Worm (Caenorhabditis elegans) whole organism, L4 larva: ENCODE measurements around the gene C46C11.4.

Experiments used
- F26F4.8 ChIP-seq: fragments of 200-800 bp; sonication (Bioruptor generic); conservative IDR thresholded peaks from 2 replicates; pipeline ENCODE4 v1.3.6; 2022; ENCODE audit warnings: missing genetic modification characterization, missing compliant biosample characterization
- F37D6.2 ChIP-seq: sonication (generic microtip); optimal IDR thresholded peaks from 2 replicates; lab custom pipeline; 2016; ENCODE audit warnings: mild to moderate bottlenecking, missing genetic modification characterization, missing compliant biosample characterization
- F44E2.7 ChIP-seq: fragments of 200-800 bp; sonication (Bioruptor generic); IDR thresholded peaks from 2 replicates; pipeline ENCODE4 v2.1.2; 2022; ENCODE audit warnings: missing genetic modification characterization, missing compliant biosample characterization
- Y5F2A.4 ChIP-seq: fragments of 200-800 bp; sonication (Bioruptor generic); optimal IDR thresholded peaks from 2 replicates; lab custom pipeline; 2018; ENCODE audit warnings: mild to moderate bottlenecking, missing genetic modification characterization, missing compliant biosample characterization
- aly-2 ChIP-seq: sonication (generic microtip); optimal IDR thresholded peaks from 2 replicates; lab custom pipeline; 2018; ENCODE audit warnings: missing biosample characterization, missing genetic modification characterization
- ceh-28 ChIP-seq: fragments of 150-350 bp; optimal IDR thresholded peaks from 2 replicates; lab custom pipeline; 2014; ENCODE audit warnings: missing biosample characterization, missing genetic modification reagents, missing genetic modification characterization
- ceh-32 ChIP-seq: sonication (generic microtip); optimal IDR thresholded peaks from 2 replicates; lab custom pipeline; 2016; ENCODE audit warnings: mild to moderate bottlenecking, missing genetic modification characterization, missing compliant biosample characterization; ENCODE audit not compliant: poor library complexity
- ceh-62 ChIP-seq: sonication (generic microtip); optimal IDR thresholded peaks from 2 replicates; lab custom pipeline; 2017; ENCODE audit warnings: missing biosample characterization, missing genetic modification characterization
- ces-1 ChIP-seq: fragments of 150-350 bp; sonication (generic microtip); optimal IDR thresholded peaks from 4 replicates; lab custom pipeline; 2014; ENCODE audit warnings: missing biosample characterization, missing genetic modification reagents, missing genetic modification characterization
- cey-2 ChIP-seq: sonication (generic microtip); optimal IDR thresholded peaks from 3 replicates; lab custom pipeline; 2017; ENCODE audit warnings: missing genetic modification characterization, mild to moderate bottlenecking, missing compliant biosample characterization, antibody characterized with exemption, borderline replicate concordance; ENCODE audit not compliant: insufficient read depth
- ctbp-1 ChIP-seq: fragments of 200-800 bp; sonication (Bioruptor generic); IDR thresholded peaks from 2 replicates; pipeline ENCODE4 v1.3.6; 2022; ENCODE audit warnings: missing genetic modification reagents, missing genetic modification characterization, missing compliant biosample characterization
- daf-12 ChIP-seq: fragments of 150-350 bp; optimal IDR thresholded peaks from 2 replicates; lab custom pipeline; 2014; ENCODE audit warnings: missing biosample characterization, missing genetic modification reagents, missing genetic modification characterization
- daf-16 ChIP-seq, 3 experiments: sonication (generic microtip); optimal IDR thresholded peaks; 2 replicates each; lab custom pipeline; 2016 to 2017; ENCODE audit warnings: missing genetic modification characterization in 3 of 3, missing genetic modification reagents in 3 of 3, mild to moderate bottlenecking in 2 of 3, missing compliant biosample characterization in 2 of 3, missing biosample characterization in 1 of 3, moderate library complexity in 1 of 3
- daf-8 ChIP-seq: fragments of 200-800 bp; sonication (Bioruptor generic); IDR thresholded peaks from 2 replicates; pipeline ENCODE4 v1.3.6; 2022; ENCODE audit warnings: missing genetic modification characterization, missing compliant biosample characterization
- dmd-6 ChIP-seq: fragments of 200-800 bp; sonication (Bioruptor generic); IDR thresholded peaks from 2 replicates; pipeline ENCODE4 v1.3.6; 2022; ENCODE audit warnings: missing genetic modification reagents, missing genetic modification characterization, missing compliant biosample characterization
- dve-1 ChIP-seq: sonication (generic microtip); optimal IDR thresholded peaks from 2 replicates; lab custom pipeline; 2017; ENCODE audit warnings: antibody characterized with exemption, mild to moderate bottlenecking, missing genetic modification characterization, missing compliant biosample characterization; ENCODE audit not compliant: insufficient read depth
- egl-43 ChIP-seq: fragments of 200-800 bp; sonication (Bioruptor generic); IDR thresholded peaks from 2 replicates; pipeline ENCODE4 v1.3.6; 2022; ENCODE audit warnings: missing genetic modification reagents, missing genetic modification characterization, missing compliant biosample characterization
- fos-1 ChIP-seq: fragments of 150-350 bp; optimal IDR thresholded peaks from 2 replicates; lab custom pipeline; 2014; ENCODE audit warnings: missing biosample characterization, missing genetic modification characterization
- hif-1 ChIP-seq, 2 experiments: sonication (generic microtip); optimal IDR thresholded peaks; 2 replicates each; lab custom pipeline; 2016 to 2017; ENCODE audit warnings: missing compliant biosample characterization in 2 of 2, missing genetic modification characterization in 2 of 2, missing genetic modification reagents in 2 of 2, missing genotype in 2 of 2, mild to moderate bottlenecking in 1 of 2
- hlh-11 ChIP-seq: fragments of 200-800 bp; sonication (Bioruptor generic); optimal IDR thresholded peaks from 2 replicates; lab custom pipeline; 2018; ENCODE audit warnings: mild to moderate bottlenecking, missing genetic modification characterization, missing compliant biosample characterization
- hlh-30 ChIP-seq: sonication (generic microtip); optimal IDR thresholded peaks from 2 replicates; lab custom pipeline; 2017; ENCODE audit warnings: antibody characterized with exemption, mild to moderate bottlenecking, missing genetic modification characterization, missing compliant biosample characterization; ENCODE audit not compliant: insufficient read depth
- lim-7 ChIP-seq: fragments of 200-800 bp; sonication (Bioruptor generic); IDR thresholded peaks from 2 replicates; pipeline ENCODE4 v1.3.6; 2022; ENCODE audit warnings: missing genetic modification characterization, missing compliant biosample characterization
- lin-29 ChIP-seq: fragments of 200-800 bp; sonication (Bioruptor generic); IDR thresholded peaks from 2 replicates; pipeline ENCODE4 v1.3.6; 2022; ENCODE audit warnings: missing genetic modification reagents, missing genetic modification characterization, missing compliant biosample characterization
- lin-38 ChIP-seq: fragments of 200-800 bp; sonication (Bioruptor generic); IDR thresholded peaks from 2 replicates; pipeline ENCODE4 v1.3.6; 2022; ENCODE audit warnings: missing genetic modification reagents, missing genetic modification characterization, missing compliant biosample characterization
- nhr-11 ChIP-seq: fragments of 150-350 bp; optimal IDR thresholded peaks from 2 replicates; lab custom pipeline; 2014; ENCODE audit warnings: missing biosample characterization, missing genetic modification characterization
- nhr-111 ChIP-seq: fragments of 200-800 bp; sonication (Bioruptor generic); optimal IDR thresholded peaks from 2 replicates; lab custom pipeline; 2018; ENCODE audit warnings: mild to moderate bottlenecking, missing genetic modification characterization, missing compliant biosample characterization
- nhr-28 ChIP-seq: fragments of 150-350 bp; optimal IDR thresholded peaks from 2 replicates; lab custom pipeline; 2014; ENCODE audit warnings: missing biosample characterization, missing genetic modification characterization
- nhr-76 ChIP-seq: fragments of 150-350 bp; optimal IDR thresholded peaks from 2 replicates; lab custom pipeline; 2014; ENCODE audit warnings: missing biosample characterization, missing genetic modification characterization
- pha-4 ChIP-seq, 2 experiments: fragments of 150-350 bp in 1 of 2; fragments of 200-800 bp in 1 of 2; sonication (Bioruptor generic) in 1 of 2; IDR thresholded peaks in 1 of 2; optimal IDR thresholded peaks in 1 of 2; 2 replicates each; pipeline versions ENCODE4 v1.3.6 to Lab custom; 2014 to 2022; ENCODE audit warnings: missing genetic modification characterization in 2 of 2, missing genetic modification reagents in 2 of 2, missing biosample characterization in 1 of 2, missing compliant biosample characterization in 1 of 2
- pqm-1 ChIP-seq: sonication (generic microtip); optimal IDR thresholded peaks from 2 replicates; lab custom pipeline; 2017; ENCODE audit warnings: missing biosample characterization, missing genetic modification characterization
- sdz-12 ChIP-seq: fragments of 200-800 bp; sonication (Bioruptor generic); optimal IDR thresholded peaks from 2 replicates; lab custom pipeline; 2018; ENCODE audit warnings: mild to moderate bottlenecking, missing genetic modification characterization, missing compliant biosample characterization
- snpc-1.2 ChIP-seq: fragments of 200-800 bp; sonication (Bioruptor generic); IDR thresholded peaks from 2 replicates; pipeline ENCODE4 v1.3.6; 2022; ENCODE audit warnings: missing genetic modification reagents, missing genetic modification characterization, missing compliant biosample characterization
- spr-1 ChIP-seq: sonication (generic microtip); optimal IDR thresholded peaks from 2 replicates; lab custom pipeline; 2016; ENCODE audit warnings: mild to moderate bottlenecking, missing genetic modification characterization, missing compliant biosample characterization
- tag-97 ChIP-seq: fragments of 200-800 bp; sonication (Bioruptor generic); IDR thresholded peaks from 2 replicates; pipeline ENCODE4 v1.3.6; 2022; ENCODE audit warnings: missing genetic modification characterization, missing compliant biosample characterization
- unc-62 ChIP-seq, 3 experiments: fragments of 150-350 bp in 1 of 3; sonication (generic microtip); optimal IDR thresholded peaks in 2 of 3; peaks in 1 of 3; 1 replicate in 1 of 3; 2 replicates in 2 of 3; lab custom pipeline; 2014 to 2017; ENCODE audit warnings: missing biosample characterization in 3 of 3, missing genetic modification characterization in 3 of 3, missing genetic modification reagents in 3 of 3, missing genotype in 1 of 3

Gene C46C11.4

ce11 chrX:4651428-4651827, 4.4 kb upstream of the C46C11.4 start:
- TF ChIP-seq unc-62 (GFP tag; optimal IDR thresholded peaks at IDR 0.05 in 1 of 2; lab: Kevin White, UChicago): peak in 1 of 2 experiments; percentile 85
- no peak for TF ChIP-seq unc-62 (tag; optimal IDR thresholded peaks at IDR 0.05; lab: Kevin White, UChicago)
- TF ChIP-seq sdz-12: no peak

- TF ChIP-seq egl-43 (GFP tag; lab: Robert Waterston, UW) (no peak), daf-16 (GFP tag; optimal IDR thresholded peaks at IDR 0.05; lab: Kevin White, UChicago) (no peak), daf-16 (tag; optimal IDR thresholded peaks at IDR 0.05; lab: Kevin White, UChicago) (no peak), nhr-76 (tag; lab: Kevin White, UChicago) (no peak)
Measured at ce11 chrX:4649097-4649496, 2.1 kb upstream of the C46C11.4 start, which contains the start of gene ent-5. Gene ent-5, minus strand, starts transcription at chrX:4649197.

ce11 chrX:4636821-4637220, 10.2 kb downstream of the C46C11.4 start, which contains the start of gene hosl-1:
Gene hosl-1, plus strand, starts transcription at chrX:4637121.
- TF ChIP-seq hif-1 (tag; optimal IDR thresholded peaks at IDR 0.05; lab: Kevin White, UChicago): peak in 1 of 2 experiments; percentile 42
- TF ChIP-seq hlh-30: no peak

ce11 chrX:4636143-4636542, 10.9 kb downstream of the C46C11.4 start:
- no peak for TF ChIP-seq F26F4.8 (GFP tag; lab: Robert Waterston, UW)
- TF ChIP-seq daf-16 (GFP tag; optimal IDR thresholded peaks at IDR 0.05; lab: Kevin White, UChicago): no peak
- no peak for TF ChIP-seq daf-16 (tag; optimal IDR thresholded peaks at IDR 0.05; lab: Kevin White, UChicago)
- peak; percentile 52 for TF ChIP-seq nhr-28
- no peak for TF ChIP-seq pha-4 (GFP tag; IDR thresholded peaks at IDR 0.05; lab: Robert Waterston, UW)
- no peak for TF ChIP-seq pha-4 (tag; optimal IDR thresholded peaks at IDR 0.05; lab: Kevin White, UChicago)
- no peak for TF ChIP-seq ceh-62 (tag; lab: Kevin White, UChicago)
- peak; percentile 20 for TF ChIP-seq dve-1
- TF ChIP-seq dmd-6: peak; percentile 64
- TF ChIP-seq spr-1 (tag; lab: Kevin White, UChicago): no peak
- no peak for TF ChIP-seq ceh-28
- TF ChIP-seq lin-38: no peak
- TF ChIP-seq nhr-111 (GFP tag; lab: Kevin White, UChicago): no peak
- TF ChIP-seq tag-97 (GFP tag; lab: Robert Waterston, UW): no peak
- TF ChIP-seq ces-1 (GFP tag; lab: Kevin White, UChicago): no peak
- TF ChIP-seq ceh-32 (tag; lab: Kevin White, UChicago): no peak
- no peak for TF ChIP-seq F44E2.7 (GFP tag; lab: Robert Waterston, UW)
- TF ChIP-seq fos-1 (tag; lab: Kevin White, UChicago): no peak
- TF ChIP-seq aly-2: no peak
- TF ChIP-seq snpc-1.2 (GFP tag; lab: Robert Waterston, UW): no peak
- TF ChIP-seq Y5F2A.4 (GFP tag; lab: Kevin White, UChicago): no peak
- no peak for TF ChIP-seq daf-12
- TF ChIP-seq lin-29 (GFP tag; lab: Robert Waterston, UW): no peak
- TF ChIP-seq pqm-1 (tag; lab: Kevin White, UChicago): no peak
- no peak for TF ChIP-seq lim-7
- no peak for TF ChIP-seq F37D6.2
- no peak for TF ChIP-seq nhr-11 (tag; lab: Kevin White, UChicago)
- TF ChIP-seq cey-2 (tag; lab: Kevin White, UChicago): no peak
- TF ChIP-seq hlh-11 (tag; lab: Kevin White, UChicago): peak; percentile 9
- no peak for TF ChIP-seq daf-8 (GFP tag; lab: Robert Waterston, UW)
- TF ChIP-seq ctbp-1 (GFP tag; lab: Robert Waterston, UW): no peak
